Fruit fly (Drosophila melanogaster) whole organism, wandering third instar larva: ENCODE results near the gene COX7A.

Experiments
- Abd-B ChIP-seq: fragments of >200 bp; optimal IDR thresholded peaks from 2 replicates; lab custom pipeline; 2017; ENCODE audit warnings: missing biosample characterization, missing genetic modification characterization
- CG32264 ChIP-seq: fragments of 200-800 bp; sonication (Bioruptor generic); optimal IDR thresholded peaks from 2 replicates; lab custom pipeline; 2016; ENCODE audit warnings: missing biosample characterization, missing genetic modification characterization
- CrebA ChIP-seq: fragments of 200-800 bp; sonication (Bioruptor generic); optimal IDR thresholded peaks from 2 replicates; lab custom pipeline; 2016; ENCODE audit warnings: missing biosample characterization, mild to moderate bottlenecking, missing genetic modification characterization, borderline replicate concordance
- Hnf4 ChIP-seq: fragments of 200-800 bp; sonication (Bioruptor generic); optimal IDR thresholded peaks from 2 replicates; lab custom pipeline; 2016; ENCODE audit warnings: missing biosample characterization, mild to moderate bottlenecking, missing genetic modification characterization
- br ChIP-seq: fragments of 200-800 bp; sonication (Bioruptor generic); optimal IDR thresholded peaks from 2 replicates; lab custom pipeline; 2016; ENCODE audit warnings: missing biosample characterization, missing genetic modification characterization
- dmrt93B ChIP-seq: fragments of 200-800 bp; sonication (Bioruptor generic); optimal IDR thresholded peaks from 2 replicates; lab custom pipeline; 2018; ENCODE audit warnings: missing biosample characterization, mild to moderate bottlenecking, missing genetic modification characterization
- tai ChIP-seq: sonication (Bioruptor generic); optimal IDR thresholded peaks from 2 replicates; lab custom pipeline; 2016; ENCODE audit warnings: missing biosample characterization, missing genetic modification characterization

- TF ChIP-seq br (GFP tag; lab: Kevin White, UChicago) (no peak), Abd-B (GFP tag; lab: Kevin White, UChicago) (no peak), Hnf4 (GFP tag; lab: Kevin White, UChicago) (no peak), CG32264 (GFP tag; lab: Kevin White, UChicago) (no peak), tai (GFP tag; lab: Kevin White, UChicago) (no peak), CrebA (GFP tag; lab: Kevin White, UChicago) (no peak), dmrt93B (GFP tag; lab: Kevin White, UChicago) (no peak)
Observed at dm6 chr3R:8347835-8348234, 7.0 kb upstream of the COX7A start.
